Fruit fly (Drosophila melanogaster) S2 (cell line): ENCODE data around the gene ATPsynCF6.

Source experiments
- CG8478 ChIP-seq: fragments of >200 bp; optimal IDR thresholded peaks from 2 replicates; lab custom pipeline; 2018
- CTCF ChIP-seq, 2 experiments: fragments of >200 bp; optimal IDR thresholded peaks; 2 replicates each; lab custom pipeline; 2018

dm6 chr3R:23392235-23392634 lies 36.4 kb upstream of the ATPsynCF6 start:
- no peak for TF ChIP-seq CG8478
- TF ChIP-seq CTCF (optimal IDR thresholded peaks at IDR 0.05; lab: Kevin White, UChicago) = no peak
